Fruit fly (Drosophila melanogaster) whole organism, embryonic: Measurements from ENCODE around the gene CG3662.

Source experiments
- Atf3 ChIP-seq: fragments of 200-800 bp; sonication (Bioruptor generic); optimal IDR thresholded peaks from 3 replicates; lab custom pipeline; 2016; ENCODE audit warnings: missing biosample characterization, missing genetic modification characterization
- Atf6 ChIP-seq: fragments of 200-800 bp; sonication (Bioruptor generic); IDR thresholded peaks from 2 replicates; pipeline ENCODE4 v1.3.6; 2022; ENCODE audit warnings: missing biosample characterization, missing genetic modification characterization
- Bdp1 ChIP-seq: fragments of 200-800 bp; sonication (Bioruptor generic); optimal IDR thresholded peaks from 3 replicates; lab custom pipeline; 2016; ENCODE audit warnings: missing biosample characterization, missing genetic modification characterization
- C15 ChIP-seq: fragments of 200-800 bp; sonication (Bioruptor generic); IDR thresholded peaks from 3 replicates; pipeline ENCODE4 v1.3.6; 2022; ENCODE audit warnings: missing biosample characterization, missing genetic modification characterization
- CG10274 ChIP-seq: fragments of 200-800 bp; sonication (Bioruptor generic); optimal IDR thresholded peaks from 3 replicates; lab custom pipeline; 2017; ENCODE audit warnings: missing biosample characterization, mild to moderate bottlenecking, missing genetic modification characterization
- CG10979 ChIP-seq: fragments of 200-800 bp; sonication (Bioruptor generic); optimal IDR thresholded peaks from 2 replicates; lab custom pipeline; 2018; ENCODE audit warnings: missing biosample characterization, mild to moderate bottlenecking, missing genetic modification characterization, moderate library complexity
- CG11560 ChIP-seq: fragments of 200-800 bp; sonication (Bioruptor generic); IDR thresholded peaks from 3 replicates; pipeline ENCODE4 v1.3.6; 2022; ENCODE audit warnings: missing biosample characterization, missing genetic modification characterization
- CG15479 ChIP-seq: fragments of 200-800 bp; sonication (Bioruptor generic); optimal IDR thresholded peaks from 3 replicates; lab custom pipeline; 2019; ENCODE audit warnings: missing biosample characterization, mild to moderate bottlenecking, missing genetic modification characterization, moderate library complexity
- CG17186 ChIP-seq: fragments of 200-800 bp; sonication (Bioruptor generic); optimal IDR thresholded peaks from 3 replicates; lab custom pipeline; 2017; ENCODE audit warnings: missing biosample characterization, missing genetic modification reagents, missing genetic modification characterization
- CG4707 ChIP-seq: fragments of 200-800 bp; sonication (Bioruptor generic); optimal IDR thresholded peaks from 2 replicates; lab custom pipeline; 2018; ENCODE audit warnings: missing biosample characterization, mild to moderate bottlenecking, missing genetic modification characterization, moderate library complexity
- CG4730 ChIP-seq: fragments of 200-800 bp; sonication (Bioruptor generic); IDR thresholded peaks from 2 replicates; pipeline ENCODE4 v1.3.6; 2022; ENCODE audit warnings: missing biosample characterization, missing genetic modification characterization
- CG5953 ChIP-seq: fragments of 200-800 bp; sonication (Bioruptor generic); IDR thresholded peaks from 2 replicates; pipeline ENCODE4 v1.3.6; 2022; ENCODE audit warnings: missing biosample characterization, missing genetic modification characterization
- CG6689 ChIP-seq: fragments of 200-800 bp; sonication (Bioruptor generic); IDR thresholded peaks from 2 replicates; pipeline ENCODE4 v1.3.6; 2022; ENCODE audit warnings: missing biosample characterization, missing genetic modification characterization
- CG6813 ChIP-seq: fragments of 200-800 bp; sonication (Bioruptor generic); optimal IDR thresholded peaks from 2 replicates; lab custom pipeline; 2017; ENCODE audit warnings: missing biosample characterization, missing genetic modification characterization, mild to moderate bottlenecking, moderate library complexity, missing genetic modification reagents
- CG8478 ChIP-seq: fragments of >200 bp; optimal IDR thresholded peaks from 2 replicates; lab custom pipeline; 2018
- CG9437 ChIP-seq: fragments of 200-800 bp; sonication (Bioruptor generic); optimal IDR thresholded peaks from 2 replicates; lab custom pipeline; 2018; ENCODE audit warnings: missing biosample characterization, mild to moderate bottlenecking, missing genetic modification characterization
- CG9876 ChIP-seq: fragments of 200-800 bp; sonication (Bioruptor generic); optimal IDR thresholded peaks from 2 replicates; lab custom pipeline; 2016; ENCODE audit warnings: missing biosample characterization, missing genetic modification characterization
- CoRest ChIP-seq: fragments of 200-800 bp; sonication (Bioruptor generic); optimal IDR thresholded peaks from 3 replicates; lab custom pipeline; 2018; ENCODE audit warnings: missing biosample characterization, mild to moderate bottlenecking, missing genetic modification characterization, moderate library complexity
- D19B ChIP-seq: fragments of 200-800 bp; sonication (Bioruptor generic); optimal IDR thresholded peaks from 2 replicates; lab custom pipeline; 2017; ENCODE audit warnings: missing biosample characterization, mild to moderate bottlenecking, missing genetic modification characterization
- Fer1 ChIP-seq: fragments of 200-800 bp; sonication (Bioruptor generic); optimal IDR thresholded peaks from 2 replicates; lab custom pipeline; 2017; ENCODE audit warnings: missing biosample characterization, mild to moderate bottlenecking, missing genetic modification characterization
- Hr39 ChIP-seq: fragments of >200 bp; optimal IDR thresholded peaks from 2 replicates; lab custom pipeline; 2017
- Lpt ChIP-seq: fragments of >200 bp; optimal IDR thresholded peaks from 2 replicates; lab custom pipeline; 2018; ENCODE audit warnings: missing biosample characterization, missing genetic modification characterization
- NC2β ChIP-seq: fragments of 200-800 bp; sonication (Bioruptor generic); optimal IDR thresholded peaks from 2 replicates; lab custom pipeline; 2016; ENCODE audit warnings: missing biosample characterization, missing genetic modification characterization
- NFAT ChIP-seq: fragments of 200-800 bp; sonication (Bioruptor generic); IDR thresholded peaks from 2 replicates; pipeline ENCODE4 v1.3.6; 2022; ENCODE audit warnings: missing biosample characterization, missing genetic modification characterization
- Tbp ChIP-seq: fragments of >200 bp; optimal IDR thresholded peaks from 2 replicates; lab custom pipeline; 2018; ENCODE audit warnings: missing biosample characterization, missing genetic modification characterization
- Trl ChIP-seq, 3 experiments: fragments of >200 bp in 2 of 3; fragments of 200-800 bp in 1 of 3; sonication (Bioruptor generic) in 1 of 3; optimal IDR thresholded peaks; 2 replicates in 1 of 3; 3 replicates in 2 of 3; lab custom pipeline; 2016 to 2017; ENCODE audit warnings: missing biosample characterization in 1 of 3, missing genetic modification characterization in 1 of 3
- al ChIP-seq: fragments of 200-800 bp; sonication (Bioruptor generic); IDR thresholded peaks from 2 replicates; pipeline ENCODE4 v1.3.6; 2022; ENCODE audit warnings: missing biosample characterization, missing genetic modification characterization
- bab2 ChIP-seq: fragments of 200-800 bp; sonication (Bioruptor generic); optimal IDR thresholded peaks from 2 replicates; lab custom pipeline; 2016; ENCODE audit warnings: missing biosample characterization, missing genetic modification characterization
- bigmax ChIP-seq: fragments of 200-800 bp; sonication (Bioruptor generic); optimal IDR thresholded peaks from 2 replicates; lab custom pipeline; 2018; ENCODE audit warnings: missing biosample characterization, mild to moderate bottlenecking, missing genetic modification characterization
- corto ChIP-seq: fragments of 200-800 bp; sonication (Bioruptor generic); optimal IDR thresholded peaks from 2 replicates; lab custom pipeline; 2016; ENCODE audit warnings: missing biosample characterization, mild to moderate bottlenecking, missing genetic modification characterization, moderate library complexity
- dmrt99B ChIP-seq: fragments of 200-800 bp; sonication (Bioruptor generic); optimal IDR thresholded peaks from 2 replicates; lab custom pipeline; 2018; ENCODE audit warnings: missing biosample characterization, mild to moderate bottlenecking, missing genetic modification characterization, moderate library complexity
- gcm2 ChIP-seq: fragments of 200-800 bp; sonication (Bioruptor generic); optimal IDR thresholded peaks from 2 replicates; lab custom pipeline; 2016; ENCODE audit warnings: missing biosample characterization, missing genetic modification characterization
- gt ChIP-seq: fragments of 200-800 bp; sonication (Bioruptor generic); IDR thresholded peaks from 2 replicates; pipeline ENCODE4 v1.3.6; 2022; ENCODE audit warnings: missing biosample characterization, missing genetic modification characterization
- ham ChIP-seq: fragments of 200-800 bp; sonication (Bioruptor generic); IDR thresholded peaks from 2 replicates; pipeline ENCODE4 v1.3.6; 2022; ENCODE audit warnings: missing biosample characterization, missing genetic modification characterization
- her ChIP-seq: fragments of 200-800 bp; sonication (Bioruptor generic); optimal IDR thresholded peaks from 2 replicates; lab custom pipeline; 2016; ENCODE audit warnings: missing biosample characterization, missing genetic modification characterization
- kay ChIP-seq: fragments of 200-800 bp; sonication (Bioruptor generic); optimal IDR thresholded peaks from 2 replicates; lab custom pipeline; 2016; ENCODE audit warnings: missing biosample characterization, missing genetic modification characterization
- lab ChIP-seq: fragments of 200-800 bp; sonication (Bioruptor generic); optimal IDR thresholded peaks from 3 replicates; lab custom pipeline; 2017; ENCODE audit warnings: missing biosample characterization, missing genetic modification characterization, mild to moderate bottlenecking, moderate library complexity, missing genetic modification reagents
- mirr ChIP-seq: fragments of 200-800 bp; sonication (Bioruptor generic); optimal IDR thresholded peaks from 3 replicates; lab custom pipeline; 2018; ENCODE audit warnings: missing biosample characterization, mild to moderate bottlenecking, missing genetic modification characterization
- nerfin-1 ChIP-seq: fragments of 200-800 bp; sonication (Bioruptor generic); optimal IDR thresholded peaks from 3 replicates; lab custom pipeline; 2019; ENCODE audit warnings: missing biosample characterization, mild to moderate bottlenecking, missing genetic modification characterization, moderate library complexity
- nom ChIP-seq: fragments of 200-800 bp; sonication (Bioruptor generic); optimal IDR thresholded peaks from 2 replicates; lab custom pipeline; 2017; ENCODE audit warnings: missing biosample characterization, missing genetic modification characterization, mild to moderate bottlenecking, moderate library complexity, missing genetic modification reagents
- odd ChIP-seq: fragments of 200-800 bp; sonication (Bioruptor generic); optimal IDR thresholded peaks from 2 replicates; lab custom pipeline; 2017; ENCODE audit warnings: missing biosample characterization, mild to moderate bottlenecking, missing genetic modification characterization
- run ChIP-seq: fragments of 200-800 bp; sonication (Bioruptor generic); optimal IDR thresholded peaks from 3 replicates; lab custom pipeline; 2018; ENCODE audit warnings: missing biosample characterization, mild to moderate bottlenecking, missing genetic modification characterization
- slp2 ChIP-seq: fragments of 200-800 bp; sonication (Bioruptor generic); optimal IDR thresholded peaks from 2 replicates; lab custom pipeline; 2016; ENCODE audit warnings: missing biosample characterization, missing genetic modification characterization
- so ChIP-seq: fragments of 200-800 bp; sonication (Bioruptor generic); IDR thresholded peaks from 3 replicates; pipeline ENCODE4 v1.3.6; 2022; ENCODE audit warnings: missing biosample characterization, missing genetic modification characterization
- sug ChIP-seq: fragments of 200-800 bp; optimal IDR thresholded peaks from 2 replicates; lab custom pipeline; 2019; ENCODE audit warnings: missing biosample characterization, mild to moderate bottlenecking, missing genetic modification characterization, moderate library complexity
- usp ChIP-seq: fragments of >200 bp; optimal IDR thresholded peaks from 2 replicates; lab custom pipeline; 2017; ENCODE audit warnings: missing biosample characterization, missing genetic modification characterization
- vnd ChIP-seq: fragments of 200-800 bp; sonication (Bioruptor generic); IDR thresholded peaks from 3 replicates; pipeline ENCODE4 v1.3.6; 2022; ENCODE audit warnings: missing biosample characterization, missing genetic modification characterization; ENCODE audit not compliant: partially characterized antibody
- zen ChIP-seq: fragments of 200-800 bp; sonication (Bioruptor generic); optimal IDR thresholded peaks from 3 replicates; lab custom pipeline; 2018; ENCODE audit warnings: missing biosample characterization, mild to moderate bottlenecking, missing genetic modification characterization, moderate library complexity
- zen2 ChIP-seq: fragments of 200-800 bp; sonication (Bioruptor generic); IDR thresholded peaks from 3 replicates; pipeline ENCODE4 v1.3.6; 2022; ENCODE audit warnings: missing biosample characterization, missing genetic modification characterization; ENCODE audit not compliant: partially characterized antibody
- zfh1 ChIP-seq: fragments of 200-800 bp; sonication (Bioruptor generic); IDR thresholded peaks from 3 replicates; pipeline ENCODE4 v1.3.6; 2022; ENCODE audit warnings: missing biosample characterization, missing genetic modification characterization

The CG3662 gene

dm6 chr2L:870749-871418 lies 49.8 kb downstream of the CG3662 start (continued):
- TF ChIP-seq CG15479 (GFP tag; lab: Kevin White, UChicago) = no peak
- TF ChIP-seq odd = peak; percentile 39
- TF ChIP-seq Lpt (GFP tag; lab: Kevin White, UChicago) = no peak
- TF ChIP-seq CG6813 (GFP tag; lab: Kevin White, UChicago) = peak; percentile 61
- TF ChIP-seq CG4730 (GFP tag; lab: Robert Waterston, UW) = peak; percentile 26; the same call in 1 of the 2 replicates
- peak; percentile 75 for TF ChIP-seq CG9437 (GFP tag; lab: Kevin White, UChicago)
- peak; percentile 48 for TF ChIP-seq CG10979 (tag; lab: Kevin White, UChicago)
- no peak for TF ChIP-seq CG4707 (GFP tag; lab: Kevin White, UChicago)
- peak; percentile 62 for TF ChIP-seq Bdp1 (GFP tag; lab: Kevin White, UChicago)
- peak; percentile 57 for TF ChIP-seq Atf3 (GFP tag; lab: Kevin White, UChicago)
- peak; percentile 64 for TF ChIP-seq al (GFP tag; lab: Robert Waterston, UW)
- TF ChIP-seq so = peak; percentile 65; the same call in 1 of the 3 replicates
- peak; percentile 48 for TF ChIP-seq kay
- TF ChIP-seq CoRest (tag; lab: Kevin White, UChicago) = peak; percentile 76
- no peak for TF ChIP-seq mirr
- peak; percentile 71 for TF ChIP-seq lab
- TF ChIP-seq sug (tag; lab: Kevin White, UChicago) = peak; percentile 65
- 0 out of 3 replicates have a peak, but pooled peaks have one; percentile 44 for TF ChIP-seq C15 (GFP tag; lab: Robert Waterston, UW)
- peak; percentile 77 for TF ChIP-seq slp2
- no peak for TF ChIP-seq Trl (optimal IDR thresholded peaks at IDR 0.05; lab: Kevin White, UChicago)
- peak; percentile 81 for TF ChIP-seq Trl (GFP tag; optimal IDR thresholded peaks at IDR 0.05; lab: Kevin White, UChicago)
- TF ChIP-seq CG8478 (lab: Kevin White, UChicago) = no peak
- no peak for TF ChIP-seq CG5953 (GFP tag; lab: Robert Waterston, UW)
- TF ChIP-seq vnd (GFP tag; lab: Robert Waterston, UW) = 0 out of 3 replicates have a peak, but pooled peaks have one; percentile 32
- no peak for TF ChIP-seq gt (GFP tag; lab: Robert Waterston, UW)
- no peak for TF ChIP-seq bigmax (GFP tag; lab: Kevin White, UChicago)
- peak; percentile 61 for TF ChIP-seq CG9876 (GFP tag; lab: Kevin White, UChicago)
- no peak for TF ChIP-seq CG10274 (GFP tag; lab: Kevin White, UChicago)
- TF ChIP-seq Fer1 = peak; percentile 57
- TF ChIP-seq zen = peak; percentile 34
- no peak for TF ChIP-seq usp (GFP tag; lab: Kevin White, UChicago)
- peak; percentile 48 for TF ChIP-seq CG17186 (GFP tag; lab: Kevin White, UChicago)
- TF ChIP-seq zfh1 (GFP tag; lab: Robert Waterston, UW) = peak; percentile 76
- peak; percentile 55; the same call in 2 of the 3 replicates for TF ChIP-seq CG11560
- no peak for TF ChIP-seq zen2 (GFP tag; lab: Robert Waterston, UW)
- TF ChIP-seq NC2β (GFP tag; lab: Kevin White, UChicago) = peak; percentile 47
- peak; percentile 61 for TF ChIP-seq dmrt99B
- TF ChIP-seq Atf6 = peak; percentile 70
- TF ChIP-seq run (tag; lab: Kevin White, UChicago) = no peak
- peak; percentile 77 for TF ChIP-seq her (GFP tag; lab: Kevin White, UChicago)
- peak; percentile 32 for TF ChIP-seq D19B (GFP tag; lab: Kevin White, UChicago)
- peak; percentile 85 for TF ChIP-seq nerfin-1
- no peak for TF ChIP-seq NFAT (GFP tag; lab: Robert Waterston, UW)
- TF ChIP-seq nom (GFP tag; lab: Kevin White, UChicago) = no peak
- TF ChIP-seq corto (GFP tag; lab: Kevin White, UChicago) = no peak
- no peak for TF ChIP-seq Tbp (GFP tag; lab: Kevin White, UChicago)
- TF ChIP-seq gcm2 (GFP tag; lab: Kevin White, UChicago) = peak; percentile 65
- peak; percentile 25; the same call in 1 of the 2 replicates for TF ChIP-seq ham (GFP tag; lab: Robert Waterston, UW)
- TF ChIP-seq CG6689 (GFP tag; lab: Robert Waterston, UW) = peak; percentile 81
- TF ChIP-seq Hr39 (lab: Kevin White, UChicago) = no peak
- peak; percentile 79 for TF ChIP-seq bab2 (GFP tag; lab: Kevin White, UChicago)
